Fruit fly (Drosophila melanogaster): ENCODE data around the gene CG34328.
A peak's percentile ranks its signal among the peaks of the same experiment; 100 is the strongest.

The CG34328 gene

DNA sequence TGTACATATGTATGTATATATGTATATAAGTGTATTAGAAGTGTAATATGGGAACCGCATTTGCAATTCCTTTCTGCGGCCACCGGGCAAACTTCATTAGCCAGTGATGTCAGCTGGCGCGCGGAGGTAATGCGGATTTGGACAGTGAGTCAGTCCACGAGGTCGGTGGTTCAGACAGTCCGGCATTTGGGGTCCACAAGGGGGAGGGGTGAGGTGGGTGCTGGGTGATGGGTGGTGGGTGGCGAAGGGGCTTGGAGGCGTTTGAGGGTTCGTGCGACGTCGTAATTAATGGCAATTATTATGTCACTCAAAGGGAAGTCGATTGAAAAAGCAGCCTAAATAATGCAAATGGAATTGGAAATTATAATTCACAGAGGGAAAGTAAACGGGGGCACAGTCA is 30.1 kb downstream of the CG34328 start (continued):
- TF ChIP-seq prd (optimal IDR thresholded peaks at IDR 0.05) (no peak), prd (GFP tag; IDR thresholded peaks at IDR 0.05) (no peak), CG12236 (GFP tag; optimal IDR thresholded peaks at IDR 0.05) (no peak), CG13123 (GFP tag; optimal IDR thresholded peaks at IDR 0.05) (no peak), Med (GFP tag) (peak; percentile 12), CG17359 (tag; optimal IDR thresholded peaks at IDR 0.05) (no peak), fd102C (GFP tag; optimal IDR thresholded peaks at IDR 0.05) (no peak), tx (GFP tag; optimal IDR thresholded peaks at IDR 0.05) (no peak), Sry-δ (GFP tag; optimal IDR thresholded peaks at IDR 0.05) (no peak), Dbx (GFP tag; IDR thresholded peaks at IDR 0.05) (no peak), tio (GFP tag; optimal IDR thresholded peaks at IDR 0.05) (no peak), Scr (GFP tag; IDR thresholded peaks at IDR 0.05; ENCODE audit: partially characterized antibody) (no peak), h (optimal IDR thresholded peaks at IDR 0.05) (no peak), twi (tag; optimal IDR thresholded peaks at IDR 0.05) (no peak), ab (GFP tag; optimal IDR thresholded peaks at IDR 0.05) (no peak), fd64A (GFP tag; optimal IDR thresholded peaks at IDR 0.05) (no peak), Xrp1 (GFP tag; IDR thresholded peaks at IDR 0.05) (no peak), Side (GFP tag; optimal IDR thresholded peaks at IDR 0.05) (no peak), CG11456 (GFP tag; IDR thresholded peaks at IDR 0.05) (peak; percentile 5; the same call in 1 of the 3 replicates), CG7372 (GFP tag; IDR thresholded peaks at IDR 0.05) (no peak), cwo (GFP tag; optimal IDR thresholded peaks at IDR 0.05) (peak; percentile 5), CG15479 (GFP tag; optimal IDR thresholded peaks at IDR 0.05) (no peak), Meics (GFP tag; optimal IDR thresholded peaks at IDR 0.05) (no peak), Pdp1 (GFP tag; optimal IDR thresholded peaks at IDR 0.05) (no peak), Atf-2 (GFP tag; optimal IDR thresholded peaks at IDR 0.05) (no peak), Sry-β (GFP tag; optimal IDR thresholded peaks at IDR 0.05) (no peak), CG3281 (GFP tag; optimal IDR thresholded peaks at IDR 0.05) (no peak)

DNA sequence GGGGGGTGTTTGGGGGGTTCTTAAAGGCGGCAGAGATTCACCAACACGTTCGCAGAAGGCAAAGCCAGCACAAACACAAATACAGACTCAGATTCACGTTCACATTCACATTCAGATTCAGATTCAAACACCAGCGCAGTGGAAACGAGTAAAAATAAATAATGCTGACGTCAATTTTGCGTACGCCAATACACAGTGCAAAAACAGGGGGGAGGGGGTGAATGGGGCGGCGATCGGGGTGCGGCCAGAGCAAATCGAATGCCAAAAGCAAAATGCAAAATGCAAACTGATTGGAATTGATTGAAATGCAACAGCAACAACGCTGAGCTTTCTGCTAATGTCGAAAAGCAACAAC is 31.2 kb downstream of the CG34328 start:
- TF ChIP-seq crol (GFP tag; IDR thresholded peaks at IDR 0.05) (0 out of 2 replicates have a peak, but pooled peaks have one; percentile 49), chinmo (GFP tag; IDR thresholded peaks at IDR 0.05; ENCODE audit: partially characterized antibody) (0 out of 4 replicates have a peak, but pooled peaks have one; percentile 72), Drgx (GFP tag; IDR thresholded peaks at IDR 0.05) (peak; percentile 36; the same call in 1 of the 2 replicates), scrt (GFP tag; optimal IDR thresholded peaks at IDR 0.05) (no peak)

DNA sequence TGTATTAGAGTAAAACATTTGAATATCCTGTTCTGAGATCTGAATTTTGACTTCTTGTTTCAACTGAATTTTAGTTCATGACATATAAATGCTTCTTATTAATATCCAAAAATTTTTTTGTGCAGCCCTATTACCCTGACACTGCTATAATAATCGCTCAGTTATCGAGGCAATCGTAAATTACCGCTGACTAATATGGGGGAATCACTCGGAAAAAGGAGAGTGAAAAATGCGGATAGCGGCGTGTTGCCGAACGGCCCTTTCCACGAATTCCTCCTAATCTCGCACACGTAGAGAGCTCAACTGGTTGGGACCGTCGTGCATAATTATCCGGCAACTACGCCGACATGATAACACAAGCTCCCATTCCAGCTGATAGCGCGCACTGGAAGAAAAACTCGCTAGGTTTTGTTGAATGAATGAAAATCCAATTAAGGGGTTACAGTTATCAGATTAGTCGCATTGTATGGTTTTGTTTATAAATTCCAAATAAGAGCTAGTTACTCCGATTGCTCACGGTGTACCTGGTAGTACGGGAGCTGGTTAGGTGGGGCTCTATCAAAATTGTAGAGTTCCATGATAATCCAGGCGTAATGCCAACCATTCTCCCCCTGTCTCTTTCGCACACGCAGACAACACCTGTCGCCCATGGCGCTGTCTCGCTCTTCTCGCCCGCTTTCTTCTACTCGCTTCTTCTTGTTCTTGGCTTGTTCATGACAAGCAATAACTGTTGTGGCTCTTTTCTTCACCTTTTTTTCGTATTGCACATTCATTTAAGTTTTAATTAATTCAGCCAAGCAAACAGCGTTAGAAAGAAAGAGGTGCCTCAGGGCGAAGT is 31.8 kb downstream of the CG34328 start:
- TF ChIP-seq CG1647 (GFP tag; optimal IDR thresholded peaks at IDR 0.05) = peak; percentile 56
- TF ChIP-seq CG6765 (GFP tag; optimal IDR thresholded peaks at IDR 0.05) = no peak
- TF ChIP-seq Bteb2 (GFP tag; optimal IDR thresholded peaks at IDR 0.05) = peak; percentile 46
- peak; percentile 86 for TF ChIP-seq Hey (tag; optimal IDR thresholded peaks at IDR 0.05)
- no peak for TF ChIP-seq CG12744 (GFP tag; optimal IDR thresholded peaks at IDR 0.05)
- peak; percentile 21 for TF ChIP-seq Nf-YC (tag; optimal IDR thresholded peaks at IDR 0.05)
- TF ChIP-seq CG9437 (GFP tag; optimal IDR thresholded peaks at IDR 0.05) = peak; percentile 13
- peak; percentile 37 for TF ChIP-seq CG15011 (GFP tag; optimal IDR thresholded peaks at IDR 0.05)
- peak; percentile 11 for TF ChIP-seq phol (tag; optimal IDR thresholded peaks at IDR 0.05)
- peak; percentile 76 for TF ChIP-seq CG15269 (tag; optimal IDR thresholded peaks at IDR 0.05)
- TF ChIP-seq CG14014 (GFP tag; IDR thresholded peaks at IDR 0.05) = peak; percentile 84
- TF ChIP-seq ash1 (GFP tag; optimal IDR thresholded peaks at IDR 0.05) = peak; percentile 54
- no peak for TF ChIP-seq CG30020 (tag; optimal IDR thresholded peaks at IDR 0.05)
- TF ChIP-seq nerfin-1 (tag; optimal IDR thresholded peaks at IDR 0.05) = peak; percentile 17
- TF ChIP-seq disco-r (GFP tag; optimal IDR thresholded peaks at IDR 0.05) = peak; percentile 54
- TF ChIP-seq croc (GFP tag; conservative IDR thresholded peaks at IDR 0.05) = peak; percentile 12; the same call in 1 of the 3 replicates
- TF ChIP-seq CG11398 (GFP tag; optimal IDR thresholded peaks at IDR 0.05) = peak; percentile 19
- peak; percentile 9 for TF ChIP-seq Oli (tag; optimal IDR thresholded peaks at IDR 0.05)

All from whole organism, embryonic.